Worm (Caenorhabditis elegans) whole organism, young adult: ENCODE data around the gene C15C8.5.
A peak's percentile ranks its signal among the peaks of the same experiment; 100 is the strongest.

Experiments
- B0019.2 ChIP-seq: fragments of 200-800 bp; sonication (Bioruptor generic); conservative IDR thresholded peaks from 2 replicates; pipeline ENCODE4 v1.3.6; 2022; ENCODE audit warnings: missing genetic modification reagents, missing genetic modification characterization, missing compliant biosample characterization
- B0336.3 ChIP-seq: fragments of 200-800 bp; sonication (Bioruptor generic); IDR thresholded peaks from 2 replicates; pipeline ENCODE4 v1.3.6; 2022; ENCODE audit warnings: missing genetic modification characterization, missing compliant biosample characterization
- F10E7.11 ChIP-seq: sonication (generic microtip); optimal IDR thresholded peaks from 2 replicates; lab custom pipeline; 2017; ENCODE audit warnings: mild to moderate bottlenecking, missing genetic modification characterization, moderate library complexity, missing compliant biosample characterization
- F39B2.1 ChIP-seq: fragments of 200-800 bp; sonication (Bioruptor generic); IDR thresholded peaks from 2 replicates; pipeline ENCODE4 v1.3.6; 2022; ENCODE audit warnings: missing genetic modification reagents, missing genetic modification characterization, missing compliant biosample characterization
- F55B11.4 ChIP-seq: sonication (generic microtip); optimal IDR thresholded peaks from 2 replicates; lab custom pipeline; 2016; ENCODE audit warnings: missing compliant biosample characterization, missing genetic modification characterization, borderline replicate concordance; ENCODE audit not compliant: insufficient read depth
- F57A8.1 ChIP-seq: fragments of 200-800 bp; sonication (Bioruptor generic); optimal IDR thresholded peaks from 2 replicates; lab custom pipeline; 2018; ENCODE audit warnings: mild to moderate bottlenecking, missing genetic modification characterization, moderate library complexity, missing compliant biosample characterization
- Y53F4B.3 ChIP-seq: fragments of 200-800 bp; sonication (Bioruptor generic); IDR thresholded peaks from 2 replicates; pipeline ENCODE4 v1.3.6; 2022; ENCODE audit warnings: missing genetic modification reagents, missing genetic modification characterization, missing compliant biosample characterization
- Y53G8AR.9 ChIP-seq: fragments of 200-800 bp; sonication (Bioruptor generic); conservative IDR thresholded peaks from 2 replicates; pipeline ENCODE4 v1.3.6; 2022; ENCODE audit warnings: missing genetic modification reagents, missing genetic modification characterization, missing compliant biosample characterization
- Y67H2A.10 ChIP-seq: fragments of 200-800 bp; sonication (Bioruptor generic); conservative IDR thresholded peaks from 2 replicates; pipeline ENCODE4 v1.3.6; 2022; ENCODE audit warnings: missing genetic modification reagents, missing genetic modification characterization, missing compliant biosample characterization
- Y79H2A.3 ChIP-seq: fragments of 200-800 bp; sonication (Bioruptor generic); conservative IDR thresholded peaks from 2 replicates; pipeline ENCODE4 v1.3.6; 2022; ENCODE audit warnings: missing genetic modification reagents, missing genetic modification characterization, missing compliant biosample characterization
- ZK185.1 ChIP-seq: sonication (generic microtip); optimal IDR thresholded peaks from 2 replicates; lab custom pipeline; 2016; ENCODE audit warnings: mild to moderate bottlenecking, missing genetic modification characterization, missing compliant biosample characterization; ENCODE audit not compliant: poor library complexity, severe bottlenecking
- aptf-2 ChIP-seq: fragments of 200-800 bp; sonication (Bioruptor generic); conservative IDR thresholded peaks from 2 replicates; pipeline ENCODE4 v1.3.6; 2022; ENCODE audit warnings: missing genetic modification reagents, missing genetic modification characterization, missing compliant biosample characterization
- atf-7 ChIP-seq: sonication (generic microtip); optimal IDR thresholded peaks from 2 replicates; lab custom pipeline; 2017; ENCODE audit warnings: mild to moderate bottlenecking, missing genetic modification characterization, missing compliant biosample characterization
- attf-3 ChIP-seq: fragments of 200-800 bp; sonication (Bioruptor generic); conservative IDR thresholded peaks from 2 replicates; pipeline ENCODE4 v1.3.6; 2022; ENCODE audit warnings: missing genetic modification reagents, missing genetic modification characterization, missing compliant biosample characterization
- bed-1 ChIP-seq: fragments of 200-800 bp; sonication (Bioruptor generic); IDR thresholded peaks from 2 replicates; pipeline ENCODE4 v1.3.6; 2022; ENCODE audit warnings: missing genetic modification reagents, missing genetic modification characterization, missing compliant biosample characterization
- ccch-3 ChIP-seq: fragments of 200-800 bp; sonication (Bioruptor generic); optimal IDR thresholded peaks from 2 replicates; lab custom pipeline; 2018; ENCODE audit warnings: mild to moderate bottlenecking, missing genetic modification characterization, missing compliant biosample characterization
- ceh-58 ChIP-seq: fragments of 200-800 bp; sonication (Bioruptor generic); IDR thresholded peaks from 2 replicates; pipeline ENCODE4 v1.3.6; 2022; ENCODE audit warnings: missing genetic modification characterization, missing compliant biosample characterization
- ceh-79 ChIP-seq: sonication (generic microtip); optimal IDR thresholded peaks from 2 replicates; lab custom pipeline; 2017; ENCODE audit warnings: mild to moderate bottlenecking, missing genetic modification characterization, missing compliant biosample characterization
- die-1 ChIP-seq: sonication (generic microtip); optimal IDR thresholded peaks from 2 replicates; lab custom pipeline; 2016; ENCODE audit warnings: missing genotype, mild to moderate bottlenecking, missing genetic modification characterization, missing compliant biosample characterization
- dox-1 ChIP-seq: fragments of 200-800 bp; sonication (Bioruptor generic); IDR thresholded peaks from 2 replicates; pipeline ENCODE4 v1.3.6; 2022; ENCODE audit warnings: missing genetic modification reagents, missing genetic modification characterization, missing compliant biosample characterization
- dpff-1 ChIP-seq: sonication (generic microtip); optimal IDR thresholded peaks from 2 replicates; lab custom pipeline; 2017; ENCODE audit warnings: mild to moderate bottlenecking, missing genetic modification characterization, missing compliant biosample characterization
- ets-4 ChIP-seq: fragments of 200-800 bp; sonication (Bioruptor generic); optimal IDR thresholded peaks from 2 replicates; lab custom pipeline; 2018; ENCODE audit warnings: mild to moderate bottlenecking, missing genetic modification characterization, missing compliant biosample characterization
- gei-17 ChIP-seq: fragments of 200-800 bp; sonication (Bioruptor generic); optimal IDR thresholded peaks from 2 replicates; lab custom pipeline; 2018; ENCODE audit warnings: mild to moderate bottlenecking, missing genetic modification characterization, missing compliant biosample characterization
- him-1 ChIP-seq: sonication (generic microtip); optimal IDR thresholded peaks from 2 replicates; lab custom pipeline; 2016; ENCODE audit warnings: missing genotype, missing genetic modification reagents, missing genetic modification characterization, missing compliant biosample characterization
- hsf-1 ChIP-seq: fragments of 200-800 bp; sonication (Bioruptor generic); IDR thresholded peaks from 2 replicates; pipeline ENCODE4 v1.3.6; 2022; ENCODE audit warnings: missing genetic modification reagents, missing genetic modification characterization, missing compliant biosample characterization
- lag-1 ChIP-seq: fragments of 200-800 bp; sonication (Bioruptor generic); IDR thresholded peaks from 2 replicates; pipeline ENCODE4 v1.3.6; 2022; ENCODE audit warnings: missing genetic modification reagents, missing genetic modification characterization, missing compliant biosample characterization
- let-607 ChIP-seq, 2 experiments: fragments of 200-800 bp in 1 of 2; sonication (Bioruptor generic) in 1 of 2; sonication (generic microtip) in 1 of 2; optimal IDR thresholded peaks; 2 replicates each; lab custom pipeline; 2016 to 2018; ENCODE audit warnings: mild to moderate bottlenecking in 2 of 2, missing compliant biosample characterization in 2 of 2, missing genetic modification characterization in 2 of 2, moderate library complexity in 2 of 2, missing genotype in 1 of 2
- lin-35 ChIP-seq, 3 experiments: fragments of 150-350 bp in 2 of 3; sonication (generic microtip) in 1 of 3; optimal IDR thresholded peaks; 2 replicates each; lab custom pipeline; 2014 to 2018; ENCODE audit warnings: missing biosample characterization in 3 of 3, missing genetic modification characterization in 3 of 3, missing genetic modification reagents in 3 of 3
- lir-1 ChIP-seq: fragments of 200-800 bp; sonication (Bioruptor generic); conservative IDR thresholded peaks from 2 replicates; pipeline ENCODE4 v1.3.6; 2022; ENCODE audit warnings: missing genetic modification reagents, missing genetic modification characterization, missing compliant biosample characterization
- lsl-1 ChIP-seq: fragments of 200-800 bp; sonication (Bioruptor generic); optimal IDR thresholded peaks from 2 replicates; lab custom pipeline; 2018; ENCODE audit warnings: mild to moderate bottlenecking, missing genetic modification characterization, moderate library complexity, missing compliant biosample characterization
- mes-4 ChIP-seq: sonication (generic microtip); optimal IDR thresholded peaks from 2 replicates; lab custom pipeline; 2016; ENCODE audit warnings: missing genotype, missing genetic modification characterization, missing compliant biosample characterization
- mxl-1 ChIP-seq: sonication (generic microtip); optimal IDR thresholded peaks from 2 replicates; lab custom pipeline; 2016; ENCODE audit warnings: missing genetic modification characterization, missing compliant biosample characterization
- nfyb-1 ChIP-seq: fragments of 200-800 bp; sonication (Bioruptor generic); IDR thresholded peaks from 2 replicates; pipeline ENCODE4 v1.3.6; 2022; ENCODE audit warnings: missing genetic modification reagents, missing genetic modification characterization, missing compliant biosample characterization
- nhr-179 ChIP-seq: sonication (generic microtip); optimal IDR thresholded peaks from 2 replicates; lab custom pipeline; 2016; ENCODE audit warnings: mild to moderate bottlenecking, missing genetic modification characterization, missing compliant biosample characterization
- nhr-27 ChIP-seq: fragments of 200-800 bp; sonication (Bioruptor generic); optimal IDR thresholded peaks from 2 replicates; lab custom pipeline; 2018; ENCODE audit warnings: mild to moderate bottlenecking, missing genetic modification characterization, moderate library complexity, missing compliant biosample characterization
- nhr-80 ChIP-seq: sonication (generic microtip); optimal IDR thresholded peaks from 2 replicates; lab custom pipeline; 2016; ENCODE audit warnings: missing genetic modification characterization, missing compliant biosample characterization
- rec-8 ChIP-seq, 2 experiments: sonication (generic microtip); optimal IDR thresholded peaks; 2 replicates each; lab custom pipeline; 2016; ENCODE audit warnings: mild to moderate bottlenecking in 2 of 2, missing genetic modification characterization in 2 of 2, missing genetic modification reagents in 2 of 2, missing genotype in 2 of 2, missing biosample characterization in 1 of 2, missing compliant biosample characterization in 1 of 2, moderate library complexity in 1 of 2
- rpc-1 ChIP-seq, 2 experiments: fragments of 150-350 bp in 1 of 2; sonication (generic microtip) in 1 of 2; optimal IDR thresholded peaks; 2 replicates each; lab custom pipeline; 2014 to 2018; ENCODE audit warnings: missing biosample characterization in 1 of 2, missing genetic modification characterization in 1 of 2, missing genetic modification reagents in 1 of 2, missing genotype in 1 of 2
- snpc-4 ChIP-seq, 5 experiments: fragments of 150-350 bp in 1 of 5; sonication (generic microtip) in 4 of 5; optimal IDR thresholded peaks; 2 replicates each; lab custom pipeline; 2014 to 2018; ENCODE audit warnings: missing genetic modification characterization in 5 of 5, missing biosample characterization in 3 of 5, antibody characterized with exemption in 2 of 5, mild to moderate bottlenecking in 2 of 5, missing compliant biosample characterization in 2 of 5, missing genotype in 2 of 5, moderate library complexity in 2 of 5, missing genetic modification reagents in 1 of 5
- tlf-1 ChIP-seq: fragments of 200-800 bp; sonication (Bioruptor generic); optimal IDR thresholded peaks from 2 replicates; lab custom pipeline; 2018; ENCODE audit warnings: mild to moderate bottlenecking, missing genetic modification characterization, missing compliant biosample characterization
- xnd-1 ChIP-seq: sonication (generic microtip); optimal IDR thresholded peaks from 2 replicates; lab custom pipeline; 2016; ENCODE audit warnings: missing genotype, missing genetic modification reagents, missing genetic modification characterization, missing compliant biosample characterization
- ztf-26 ChIP-seq: sonication (generic microtip); optimal IDR thresholded peaks from 2 replicates; lab custom pipeline; 2017; ENCODE audit warnings: missing genetic modification characterization, missing compliant biosample characterization
- ztf-6 ChIP-seq: fragments of 200-800 bp; sonication (Bioruptor generic); IDR thresholded peaks from 2 replicates; pipeline ENCODE4 v1.3.6; 2022; ENCODE audit warnings: missing genetic modification reagents, missing genetic modification characterization, missing compliant biosample characterization

C15C8.5 gene

DNA sequence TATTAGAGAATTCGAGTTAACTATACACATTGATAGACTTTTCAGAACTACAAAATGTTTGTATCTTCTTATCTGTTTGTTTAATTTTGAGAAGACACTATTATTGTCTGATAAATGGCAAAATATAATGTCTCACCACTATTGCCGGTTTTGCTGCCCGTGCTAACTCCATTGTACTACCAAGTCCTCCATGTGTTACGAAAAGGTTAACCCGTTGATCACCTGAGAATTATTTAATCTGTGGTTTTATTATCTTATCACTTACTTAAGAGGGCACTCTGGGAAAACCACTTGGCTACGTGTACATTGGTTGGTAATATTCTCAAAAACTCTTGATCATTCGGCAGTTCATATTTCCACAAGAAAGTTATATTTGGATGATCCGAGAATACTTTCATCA lies 48.1 kb downstream of the C15C8.5 start:
- no peak for TF ChIP-seq Y79H2A.3
- no peak for TF ChIP-seq nhr-27 (tag; lab: Kevin White, UChicago)
- TF ChIP-seq ztf-6 = no peak
- no peak for TF ChIP-seq B0019.2 (GFP tag; lab: Robert Waterston, UW)
- no peak for TF ChIP-seq F57A8.1 (GFP tag; lab: Kevin White, UChicago)
- no peak for TF ChIP-seq snpc-4 (GFP tag; optimal IDR thresholded peaks at IDR 0.05; lab: Kevin White, UChicago)
- no peak for TF ChIP-seq snpc-4 (tag; optimal IDR thresholded peaks at IDR 0.05; lab: Kevin White, UChicago)
- TF ChIP-seq mxl-1 = no peak
- no peak for TF ChIP-seq die-1
- no peak for TF ChIP-seq Y53F4B.3 (GFP tag; lab: Robert Waterston, UW)
- no peak for TF ChIP-seq let-607 (tag; optimal IDR thresholded peaks at IDR 0.05; lab: Kevin White, UChicago)
- TF ChIP-seq dpff-1 (tag; lab: Kevin White, UChicago) = no peak
- TF ChIP-seq ceh-79 (tag; lab: Kevin White, UChicago) = no peak
- no peak for TF ChIP-seq nhr-80 (tag; lab: Kevin White, UChicago)
- TF ChIP-seq Y67H2A.10 (GFP tag; lab: Robert Waterston, UW) = no peak
- no peak for TF ChIP-seq F10E7.11 (tag; lab: Kevin White, UChicago)
- no peak for TF ChIP-seq Y53G8AR.9
- no peak for TF ChIP-seq ceh-58 (GFP tag; lab: Robert Waterston, UW)
- TF ChIP-seq, all 124 proteins: peak for 0

DNA sequence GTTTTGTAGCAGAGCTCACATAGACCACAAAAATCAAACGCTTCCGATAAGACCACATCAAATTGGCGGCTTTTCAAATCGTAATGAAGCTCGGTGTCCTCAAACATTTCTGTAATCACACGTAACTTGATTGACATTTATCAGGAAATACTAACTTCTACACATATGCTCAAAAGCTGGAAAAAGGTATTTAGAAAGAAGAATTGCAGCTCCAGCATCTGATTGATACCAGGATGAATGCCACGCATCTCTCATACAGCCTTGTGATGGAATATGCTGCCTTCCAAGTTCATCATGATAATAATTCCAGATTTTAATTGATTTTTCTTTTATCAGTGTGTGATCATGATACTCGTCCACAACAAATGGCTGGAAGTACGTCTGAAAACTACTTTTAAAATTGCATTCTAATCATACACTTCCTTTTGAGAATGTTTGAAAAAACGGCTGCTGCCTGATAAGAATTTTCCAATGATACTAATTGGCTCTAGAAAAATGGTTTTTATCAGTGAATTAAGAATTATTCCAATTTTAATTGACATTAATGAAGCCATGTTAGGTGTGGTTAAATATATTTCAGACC lies 49.2 kb downstream of the C15C8.5 start:
- peak; percentile 33 for TF ChIP-seq atf-7 (tag; lab: Kevin White, UChicago)
- peak; percentile 86 for TF ChIP-seq nhr-80 (tag; lab: Kevin White, UChicago)
- TF ChIP-seq tlf-1 (GFP tag; lab: Kevin White, UChicago) = no peak
- TF ChIP-seq ztf-26 (tag; lab: Kevin White, UChicago) = no peak
- TF ChIP-seq bed-1 (GFP tag; lab: Robert Waterston, UW) = no peak
- no peak for TF ChIP-seq ZK185.1 (tag; lab: Kevin White, UChicago)
- no peak for TF ChIP-seq aptf-2 (GFP tag; lab: Robert Waterston, UW)
- no peak for TF ChIP-seq dox-1
- TF ChIP-seq lag-1 (GFP tag; lab: Robert Waterston, UW) = no peak
- no peak for TF ChIP-seq gei-17 (GFP tag; lab: Kevin White, UChicago)
- TF ChIP-seq nfyb-1 (GFP tag; lab: Robert Waterston, UW) = no peak
- no peak for TF ChIP-seq him-1 (tag; lab: Kevin White, UChicago)
- TF ChIP-seq hsf-1 = no peak
- TF ChIP-seq lin-35 (GFP tag; optimal IDR thresholded peaks at IDR 0.05; lab: Kevin White, UChicago) = no peak
- TF ChIP-seq ets-4 = no peak
- TF ChIP-seq let-607 (tag; optimal IDR thresholded peaks at IDR 0.05; lab: Kevin White, UChicago) = peak; percentile 62 to 80
- no peak for TF ChIP-seq ccch-3 (GFP tag; lab: Kevin White, UChicago)

DNA sequence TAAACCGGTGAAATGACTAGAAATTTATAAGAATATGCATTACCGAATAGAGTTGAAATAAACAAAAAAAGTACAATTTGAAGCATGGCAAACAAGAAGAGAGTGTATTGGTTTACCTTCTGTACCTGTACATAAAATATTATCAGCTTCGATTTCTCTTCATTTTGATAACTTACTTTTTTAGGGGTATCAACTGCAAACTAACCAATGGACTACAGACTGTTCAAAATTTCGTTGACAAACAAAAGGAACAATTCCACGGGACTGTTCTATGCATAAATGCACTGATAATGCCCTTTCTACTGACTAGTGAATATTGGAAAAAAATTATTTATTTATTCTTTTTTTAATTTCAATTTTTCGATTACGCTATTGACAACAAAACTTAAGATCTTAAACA lies 50.2 kb downstream of the C15C8.5 start, which contains the start of gene ugt-6:
TSS of gene ugt-6 (minus strand) at position 233 of the 400 bp plus-strand sequence.
- TF ChIP-seq mes-4 (tag; lab: Kevin White, UChicago) = no peak
- no peak for TF ChIP-seq rpc-1 (optimal IDR thresholded peaks at IDR 0.05; lab: Kevin White, UChicago)
- TF ChIP-seq rpc-1 (tag; optimal IDR thresholded peaks at IDR 0.05; lab: Kevin White, UChicago) = no peak
- TF ChIP-seq atf-7 (tag; lab: Kevin White, UChicago) = no peak
- no peak for TF ChIP-seq lir-1
- TF ChIP-seq Y67H2A.10 (GFP tag; lab: Robert Waterston, UW) = no peak
- no peak for TF ChIP-seq nhr-179
- TF ChIP-seq F55B11.4 (tag; lab: Kevin White, UChicago) = no peak
- TF ChIP-seq attf-3 (GFP tag; lab: Robert Waterston, UW) = no peak
- no peak for TF ChIP-seq aptf-2 (GFP tag; lab: Robert Waterston, UW)
- no peak for TF ChIP-seq ceh-79 (tag; lab: Kevin White, UChicago)
- no peak for TF ChIP-seq F39B2.1 (GFP tag; lab: Robert Waterston, UW)
- no peak for TF ChIP-seq lsl-1 (GFP tag; lab: Kevin White, UChicago)
- TF ChIP-seq B0336.3 = no peak
- TF ChIP-seq xnd-1 (tag; lab: Kevin White, UChicago) = no peak
- TF ChIP-seq rec-8 (tag; optimal IDR thresholded peaks at IDR 0.05; lab: Kevin White, UChicago) = no peak
- TF ChIP-seq, all 124 proteins: peak for 0
